Fruit fly (Drosophila melanogaster) whole organism, pupa: ENCODE data around the gene comm3.

Experiments used
- CG10348 ChIP-seq: fragments of 200-800 bp; sonication (Bioruptor generic); IDR thresholded peaks from 2 replicates; pipeline ENCODE4 v1.3.6; 2022; ENCODE audit warnings: missing biosample characterization, missing genetic modification characterization
- CG12605 ChIP-seq: fragments of 200-800 bp; sonication (Bioruptor generic); IDR thresholded peaks from 2 replicates; pipeline ENCODE4 v1.3.6; 2022; ENCODE audit warnings: missing biosample characterization, missing genetic modification characterization
- CG13204 ChIP-seq: fragments of 200-800 bp; sonication (Bioruptor generic); optimal IDR thresholded peaks from 2 replicates; lab custom pipeline; 2018; ENCODE audit warnings: missing biosample characterization, mild to moderate bottlenecking, missing genetic modification characterization, moderate library complexity
- CG32121 ChIP-seq: fragments of 200-800 bp; sonication (Bioruptor generic); IDR thresholded peaks from 2 replicates; pipeline ENCODE4 v1.3.6; 2022; ENCODE audit warnings: missing biosample characterization, missing genetic modification characterization
- CG8159 ChIP-seq: fragments of 200-800 bp; sonication (Bioruptor generic); optimal IDR thresholded peaks from 3 replicates; lab custom pipeline; 2018; ENCODE audit warnings: missing biosample characterization, mild to moderate bottlenecking, missing genetic modification characterization, moderate library complexity
- CG8301 ChIP-seq: fragments of 200-800 bp; sonication (Bioruptor generic); optimal IDR thresholded peaks from 2 replicates; lab custom pipeline; 2018; ENCODE audit warnings: missing biosample characterization, mild to moderate bottlenecking, missing genetic modification characterization

- TF ChIP-seq CG12605 (no peak), CG32121 (GFP tag; lab: Robert Waterston, UW) (no peak), CG8301 (no peak), CG13204 (no peak), CG8159 (no peak), CG10348 (no peak)
These were observed 8.3 kb upstream of the comm3 start, which contains the start of gene Eig71Ee for dm6 chr3L:15655910-15656309.
